Worm (Caenorhabditis elegans): Measurements from ENCODE around the gene srb-5.
A peak's percentile ranks its signal among the peaks of the same experiment; 100 is the strongest.

DNA sequence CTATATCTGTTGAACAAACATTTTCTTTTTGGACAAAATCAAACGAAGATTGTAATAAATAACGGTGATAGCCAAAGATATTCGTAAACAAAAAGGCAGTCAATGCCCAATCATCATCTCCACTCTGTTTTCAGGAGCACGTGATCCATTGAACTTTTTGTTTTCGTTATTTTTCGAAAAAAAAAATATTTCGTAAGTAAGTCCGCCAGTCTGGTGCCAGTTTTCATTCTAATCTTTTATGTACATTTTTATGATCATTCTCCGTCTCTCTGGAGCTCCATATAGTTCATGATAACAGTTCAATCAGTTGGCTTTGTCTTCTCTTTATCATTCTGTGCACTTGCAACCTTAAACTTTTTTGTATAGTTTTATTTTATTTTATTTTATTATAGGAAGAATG lies 39.7 kb upstream of the srb-5 start, which contains the start of gene ampd-1:
- no peak for TF ChIP-seq snpc-4 (tag; optimal IDR thresholded peaks at IDR 0.05)
- TF ChIP-seq nhr-237 (tag; optimal IDR thresholded peaks at IDR 0.05): no peak
- no peak for TF ChIP-seq nhr-28 (tag; optimal IDR thresholded peaks at IDR 0.05)
- TF ChIP-seq nhr-12 (tag; optimal IDR thresholded peaks at IDR 0.05): no peak
- no peak for TF ChIP-seq ceh-28 (tag; optimal IDR thresholded peaks at IDR 0.05)
- TF ChIP-seq tbx-2 (tag; optimal IDR thresholded peaks at IDR 0.05): no peak
- TF ChIP-seq nhr-25 (tag; optimal IDR thresholded peaks at IDR 0.05): no peak
- peak; percentile 38 for TF ChIP-seq pha-4 (tag; optimal IDR thresholded peaks at IDR 0.05)
- no peak for TF ChIP-seq ztf-11 (tag; optimal IDR thresholded peaks at IDR 0.05)
- peak; percentile 38 for TF ChIP-seq nfya-1 (tag; optimal IDR thresholded peaks at IDR 0.05; ENCODE audit: insufficient read depth)
- TF ChIP-seq nhr-76 (tag; optimal IDR thresholded peaks at IDR 0.05): no peak
- no peak for TF ChIP-seq ZK546.5 (tag; optimal IDR thresholded peaks at IDR 0.05)
